Worm (Caenorhabditis elegans): ENCODE results near the gene R155.3.

R155.3 gene

ce11 chrIII:1950236-1950635 is 26.3 kb downstream of the R155.3 start, which contains the start of the genes polh-1 and rps-22 (continued):
- TF ChIP-seq dpl-1 (GFP tag; optimal IDR thresholded peaks at IDR 0.05), result peak; percentile 90
- peak; percentile 96 for TF ChIP-seq lin-54 (GFP tag; optimal IDR thresholded peaks at IDR 0.05)
- TF ChIP-seq ztf-28 (GFP tag; IDR thresholded peaks at IDR 0.05), result 0 out of 2 replicates have a peak, but pooled peaks have one; percentile 22
- TF ChIP-seq snpc-1.3 (tag; optimal IDR thresholded peaks at IDR 0.05; ENCODE audit: insufficient read depth), result peak; percentile 48
- peak; percentile 50 for TF ChIP-seq nhr-80 (tag; optimal IDR thresholded peaks at IDR 0.05)
- no peak for TF ChIP-seq Y79H2A.3 (GFP tag; conservative IDR thresholded peaks at IDR 0.05)
- TF ChIP-seq pbrm-1 (GFP tag; IDR thresholded peaks at IDR 0.05), result peak; percentile 52; the same call in 1 of the 2 replicates
- no peak for TF ChIP-seq nhr-179 (tag; optimal IDR thresholded peaks at IDR 0.05)
- peak; percentile 72 for TF ChIP-seq F49E8.2 (tag; optimal IDR thresholded peaks at IDR 0.05; ENCODE audit: insufficient read depth)
- peak; percentile 93 for TF ChIP-seq madf-3 (GFP tag; IDR thresholded peaks at IDR 0.05)
- TF ChIP-seq K12H6.12 (tag; optimal IDR thresholded peaks at IDR 0.05), result peak; percentile 38
- TF ChIP-seq lin-35 (GFP tag; optimal IDR thresholded peaks at IDR 0.05), result peak in 1 of 3 experiments; percentile 93
- 0 out of 2 replicates have a peak, but pooled peaks have one; percentile 55 for TF ChIP-seq hsf-1 (GFP tag; IDR thresholded peaks at IDR 0.05)
- 0 out of 2 replicates have a peak, but pooled peaks have one; percentile 31 for TF ChIP-seq lir-1 (GFP tag; conservative IDR thresholded peaks at IDR 0.05)
- TF ChIP-seq hmg-1.2 (GFP tag; IDR thresholded peaks at IDR 0.05), result peak; percentile 93
- TF ChIP-seq ceh-40 (GFP tag; IDR thresholded peaks at IDR 0.05), result no peak
- TF ChIP-seq ceh-91 (GFP tag; IDR thresholded peaks at IDR 0.05), result peak; percentile 49; the same call in 1 of the 2 replicates
- no peak for TF ChIP-seq lin-26 (GFP tag; IDR thresholded peaks at IDR 0.05)

- peak; percentile 10 for TF ChIP-seq lin-54 (GFP tag; optimal IDR thresholded peaks at IDR 0.05)
- TF ChIP-seq let-607 (tag; optimal IDR thresholded peaks at IDR 0.05), result no peak
- TF ChIP-seq zfh-2 (GFP tag; conservative IDR thresholded peaks at IDR 0.05), result no peak
- no peak for TF ChIP-seq D2030.7 (GFP tag; IDR thresholded peaks at IDR 0.05)
- no peak for TF ChIP-seq lin-40 (tag; optimal IDR thresholded peaks at IDR 0.05)
- TF ChIP-seq madf-3 (GFP tag; IDR thresholded peaks at IDR 0.05), result peak; percentile 89
These were observed 27.2 kb downstream of the R155.3 start for ce11 chrIII:1949362-1949761.

- TF ChIP-seq pha-4 (tag; optimal IDR thresholded peaks at IDR 0.05) (no peak), zfh-2 (GFP tag; conservative IDR thresholded peaks at IDR 0.05) (0 out of 2 replicates have a peak, but pooled peaks have one; percentile 16), Y53G8AR.9 (GFP tag; conservative IDR thresholded peaks at IDR 0.05) (no peak)
These were observed 28.7 kb downstream of the R155.3 start for ce11 chrIII:1947851-1948250.

- TF ChIP-seq zim-3 (tag; optimal IDR thresholded peaks at IDR 0.05), result no peak
- no peak for TF ChIP-seq egl-44 (GFP tag; IDR thresholded peaks at IDR 0.05)
- no peak for TF ChIP-seq ekl-4 (GFP tag; IDR thresholded peaks at IDR 0.05)
- no peak for TF ChIP-seq rec-8 (tag; optimal IDR thresholded peaks at IDR 0.05)
- no peak for TF ChIP-seq B0336.3 (GFP tag; IDR thresholded peaks at IDR 0.05)
- no peak for TF ChIP-seq F39B2.1 (GFP tag; IDR thresholded peaks at IDR 0.05)
- no peak for TF ChIP-seq dox-1 (GFP tag; IDR thresholded peaks at IDR 0.05)
- TF ChIP-seq dpff-1 (tag; optimal IDR thresholded peaks at IDR 0.05), result no peak
- no peak for TF ChIP-seq F23B12.7 (tag; optimal IDR thresholded peaks at IDR 0.05; ENCODE audit: insufficient read depth)
- no peak for TF ChIP-seq ztf-18 (tag; optimal IDR thresholded peaks at IDR 0.05)
- no peak for TF ChIP-seq Y95B8A.8 (GFP tag; IDR thresholded peaks at IDR 0.05)
- TF ChIP-seq rpc-1 (optimal IDR thresholded peaks at IDR 0.05), result no peak
- no peak for TF ChIP-seq rpc-1 (tag; optimal IDR thresholded peaks at IDR 0.05)
- no peak for TF ChIP-seq Y53F4B.3 (GFP tag; IDR thresholded peaks at IDR 0.05)
- no peak for TF ChIP-seq egrh-3 (GFP tag; IDR thresholded peaks at IDR 0.05)
These were observed 33.1 kb downstream of the R155.3 start, which contains the start of gene F53A3.1 for ce11 chrIII:1943488-1943887. Gene F53A3.1, minus strand, starts transcription at chrIII:1943637.

Data from whole organism, young adult.